Fruit fly (Drosophila melanogaster) whole organism, embryonic: ENCODE results near the gene CG4270.

Experiments used
- Bteb2 ChIP-seq: fragments of 200-800 bp; sonication (Bioruptor generic); optimal IDR thresholded peaks from 2 replicates; lab custom pipeline; 2016; ENCODE audit warnings: missing biosample characterization, missing genetic modification characterization
- CG10147 ChIP-seq: fragments of 200-800 bp; sonication (Bioruptor generic); optimal IDR thresholded peaks from 2 replicates; lab custom pipeline; 2019; ENCODE audit warnings: missing biosample characterization, mild to moderate bottlenecking, missing genetic modification characterization, moderate library complexity
- CG10979 ChIP-seq: fragments of 200-800 bp; sonication (Bioruptor generic); optimal IDR thresholded peaks from 2 replicates; lab custom pipeline; 2018; ENCODE audit warnings: missing biosample characterization, mild to moderate bottlenecking, missing genetic modification characterization, moderate library complexity
- CG13424 ChIP-seq: fragments of 200-800 bp; sonication (Bioruptor generic); optimal IDR thresholded peaks from 2 replicates; lab custom pipeline; 2019; ENCODE audit warnings: missing biosample characterization, mild to moderate bottlenecking, missing genetic modification characterization, moderate library complexity
- CG13624 ChIP-seq: fragments of 200-800 bp; sonication (Bioruptor generic); optimal IDR thresholded peaks from 2 replicates; lab custom pipeline; 2016; ENCODE audit warnings: missing biosample characterization, missing genetic modification characterization
- CG14710 ChIP-seq: fragments of 200-800 bp; sonication (Bioruptor generic); optimal IDR thresholded peaks from 3 replicates; lab custom pipeline; 2019; ENCODE audit warnings: missing biosample characterization, mild to moderate bottlenecking, missing genetic modification characterization, moderate library complexity
- CG16779 ChIP-seq: fragments of 200-800 bp; sonication (Bioruptor generic); IDR thresholded peaks from 2 replicates; pipeline ENCODE4 v1.3.6; 2022; ENCODE audit warnings: missing biosample characterization, missing genetic modification characterization
- CG17829 ChIP-seq: fragments of 200-800 bp; optimal IDR thresholded peaks from 2 replicates; lab custom pipeline; 2019; ENCODE audit warnings: missing biosample characterization, mild to moderate bottlenecking, missing genetic modification characterization, moderate library complexity
- CG18011 ChIP-seq: fragments of 200-800 bp; sonication (Bioruptor generic); optimal IDR thresholded peaks from 2 replicates; lab custom pipeline; 2017; ENCODE audit warnings: missing biosample characterization, missing genetic modification characterization, mild to moderate bottlenecking, moderate library complexity, missing genotype
- CG18262 ChIP-seq: fragments of 200-800 bp; optimal IDR thresholded peaks from 3 replicates; lab custom pipeline; 2019; ENCODE audit warnings: missing biosample characterization, mild to moderate bottlenecking, missing genetic modification characterization, moderate library complexity
- CG18599 ChIP-seq: fragments of 200-800 bp; sonication (Bioruptor generic); optimal IDR thresholded peaks from 3 replicates; lab custom pipeline; 2017; ENCODE audit warnings: missing biosample characterization, missing genetic modification characterization, mild to moderate bottlenecking, moderate library complexity, missing genetic modification reagents
- CG2712 ChIP-seq: fragments of 200-800 bp; optimal IDR thresholded peaks from 3 replicates; lab custom pipeline; 2019; ENCODE audit warnings: missing biosample characterization, mild to moderate bottlenecking, missing genetic modification characterization, moderate library complexity
- CG30020 ChIP-seq: fragments of 200-800 bp; optimal IDR thresholded peaks from 2 replicates; lab custom pipeline; 2019; ENCODE audit warnings: missing biosample characterization, mild to moderate bottlenecking, missing genetic modification characterization, moderate library complexity
- CG34376 ChIP-seq: fragments of 200-800 bp; sonication (Bioruptor generic); optimal IDR thresholded peaks from 2 replicates; lab custom pipeline; 2018; ENCODE audit warnings: missing biosample characterization, mild to moderate bottlenecking, missing genetic modification characterization
- CG3847 ChIP-seq: fragments of 200-800 bp; sonication (Bioruptor generic); IDR thresholded peaks from 2 replicates; pipeline ENCODE4 v1.3.6; 2022; ENCODE audit warnings: missing biosample characterization, missing genetic modification characterization
- CG4617 ChIP-seq: fragments of 200-800 bp; sonication (Bioruptor generic); optimal IDR thresholded peaks from 3 replicates; lab custom pipeline; 2016; ENCODE audit warnings: missing biosample characterization, missing genetic modification characterization, borderline replicate concordance
- CG7928 ChIP-seq: fragments of 200-800 bp; sonication (Bioruptor generic); optimal IDR thresholded peaks from 2 replicates; lab custom pipeline; 2017; ENCODE audit warnings: missing biosample characterization, mild to moderate bottlenecking, missing genetic modification characterization
- CG8290 ChIP-seq, 3 experiments: fragments of 200-800 bp; sonication (Bioruptor generic); optimal IDR thresholded peaks; 2 replicates each; lab custom pipeline; 2016 to 2019; ENCODE audit warnings: missing biosample characterization in 3 of 3, missing genetic modification characterization in 3 of 3, mild to moderate bottlenecking in 2 of 3, moderate library complexity in 1 of 3
- CHES-1-like ChIP-seq: fragments of 200-800 bp; sonication (Bioruptor generic); optimal IDR thresholded peaks from 2 replicates; lab custom pipeline; 2016; ENCODE audit warnings: missing biosample characterization, missing genetic modification characterization
- Chrac-16 ChIP-seq: fragments of 200-800 bp; sonication (Bioruptor generic); optimal IDR thresholded peaks from 3 replicates; lab custom pipeline; 2016; ENCODE audit warnings: missing biosample characterization, missing genetic modification characterization
- CkIIα-i1 ChIP-seq: fragments of 200-800 bp; sonication (Bioruptor generic); IDR thresholded peaks from 2 replicates; pipeline ENCODE4 v1.3.6; 2022; ENCODE audit warnings: missing biosample characterization, missing genetic modification characterization
- Doc3 ChIP-seq: fragments of 200-800 bp; sonication (Bioruptor generic); IDR thresholded peaks from 3 replicates; pipeline ENCODE4 v1.3.6; 2022; ENCODE audit warnings: missing biosample characterization, missing genetic modification characterization; ENCODE audit not compliant: partially characterized antibody
- E2f2 ChIP-seq: fragments of 200-800 bp; sonication (Bioruptor generic); IDR thresholded peaks from 2 replicates; pipeline ENCODE4 v1.3.6; 2022; ENCODE audit warnings: missing biosample characterization, missing genetic modification characterization
- Ets97D ChIP-seq: fragments of 200-800 bp; sonication (Bioruptor generic); optimal IDR thresholded peaks from 3 replicates; lab custom pipeline; 2016; ENCODE audit warnings: missing biosample characterization, missing genetic modification characterization
- Gsc ChIP-seq: fragments of 200-800 bp; sonication (Bioruptor generic); IDR thresholded peaks from 2 replicates; pipeline ENCODE4 v1.3.6; 2022; ENCODE audit warnings: missing biosample characterization, missing genetic modification characterization
- Hr51 ChIP-seq, 2 experiments: fragments of 200-800 bp; sonication (Bioruptor generic); optimal IDR thresholded peaks; 2 replicates in 1 of 2; 3 replicates in 1 of 2; lab custom pipeline; 2016 to 2018; ENCODE audit warnings: missing biosample characterization in 2 of 2, missing genetic modification characterization in 2 of 2, mild to moderate bottlenecking in 1 of 2, moderate library complexity in 1 of 2
- Hsf ChIP-seq: fragments of 200-800 bp; sonication (Bioruptor generic); optimal IDR thresholded peaks from 3 replicates; lab custom pipeline; 2016; ENCODE audit warnings: missing biosample characterization, missing genetic modification characterization
- Lpt ChIP-seq: fragments of >200 bp; optimal IDR thresholded peaks from 2 replicates; lab custom pipeline; 2018; ENCODE audit warnings: missing biosample characterization, missing genetic modification characterization
- Max ChIP-seq: fragments of 200-800 bp; sonication (Bioruptor generic); optimal IDR thresholded peaks from 2 replicates; lab custom pipeline; 2016; ENCODE audit warnings: missing biosample characterization, mild to moderate bottlenecking, missing genetic modification characterization
- NC2α ChIP-seq: fragments of 200-800 bp; sonication (Bioruptor generic); optimal IDR thresholded peaks from 2 replicates; lab custom pipeline; 2016; ENCODE audit warnings: missing biosample characterization, missing genetic modification characterization
- abd-A ChIP-seq: fragments of 200-800 bp; sonication (Bioruptor generic); optimal IDR thresholded peaks from 3 replicates; lab custom pipeline; 2019; ENCODE audit warnings: missing biosample characterization, mild to moderate bottlenecking, missing genetic modification characterization, moderate library complexity
- amos ChIP-seq: fragments of 200-800 bp; sonication (Bioruptor generic); IDR thresholded peaks from 2 replicates; pipeline ENCODE4 v1.3.6; 2022; ENCODE audit warnings: missing biosample characterization, missing genetic modification characterization; ENCODE audit not compliant: partially characterized antibody
- cad ChIP-seq: fragments of >200 bp; optimal IDR thresholded peaks from 2 replicates; lab custom pipeline; 2017; ENCODE audit warnings: missing biosample characterization, missing genetic modification characterization
- fru ChIP-seq: fragments of >200 bp; optimal IDR thresholded peaks from 2 replicates; lab custom pipeline; 2017
- hbn ChIP-seq: fragments of 200-800 bp; sonication (Bioruptor generic); IDR thresholded peaks from 2 replicates; pipeline ENCODE4 v1.3.6; 2022; ENCODE audit warnings: missing biosample characterization, missing genetic modification characterization; ENCODE audit not compliant: partially characterized antibody
- hkb ChIP-seq, 2 experiments: fragments of 200-800 bp in 1 of 2; fragments of >200 bp in 1 of 2; sonication (Bioruptor generic) in 1 of 2; IDR thresholded peaks in 1 of 2; optimal IDR thresholded peaks in 1 of 2; 2 replicates each; pipeline versions ENCODE4 v1.3.6 to Lab custom; 2017 to 2022; ENCODE audit warnings: missing biosample characterization in 1 of 2, missing genetic modification characterization in 1 of 2
- inv ChIP-seq: fragments of 200-800 bp; sonication (Bioruptor generic); IDR thresholded peaks from 2 replicates; pipeline ENCODE4 v1.3.6; 2022; ENCODE audit warnings: missing biosample characterization, missing genetic modification characterization; ENCODE audit not compliant: partially characterized antibody
- knrl ChIP-seq: fragments of 200-800 bp; sonication (Bioruptor generic); IDR thresholded peaks from 3 replicates; pipeline ENCODE4 v1.3.6; 2022; ENCODE audit warnings: missing biosample characterization, missing genetic modification characterization; ENCODE audit not compliant: partially characterized antibody
- odd ChIP-seq: fragments of 200-800 bp; sonication (Bioruptor generic); optimal IDR thresholded peaks from 2 replicates; lab custom pipeline; 2017; ENCODE audit warnings: missing biosample characterization, mild to moderate bottlenecking, missing genetic modification characterization
- phol ChIP-seq: fragments of 200-800 bp; sonication (Bioruptor generic); optimal IDR thresholded peaks from 3 replicates; lab custom pipeline; 2018; ENCODE audit warnings: missing biosample characterization, mild to moderate bottlenecking, missing genetic modification characterization, moderate library complexity
- pum ChIP-seq: fragments of 200-800 bp; sonication (Bioruptor generic); optimal IDR thresholded peaks from 2 replicates; lab custom pipeline; 2016; ENCODE audit warnings: missing biosample characterization, missing genetic modification characterization
- pzg ChIP-seq: fragments of 200-800 bp; sonication (Bioruptor generic); optimal IDR thresholded peaks from 3 replicates; lab custom pipeline; 2018; ENCODE audit warnings: missing biosample characterization, mild to moderate bottlenecking, missing genetic modification characterization, moderate library complexity
- run ChIP-seq: fragments of 200-800 bp; sonication (Bioruptor generic); optimal IDR thresholded peaks from 3 replicates; lab custom pipeline; 2018; ENCODE audit warnings: missing biosample characterization, mild to moderate bottlenecking, missing genetic modification characterization
- salm ChIP-seq: fragments of 200-800 bp; sonication (Bioruptor generic); optimal IDR thresholded peaks from 2 replicates; lab custom pipeline; 2018; ENCODE audit warnings: missing biosample characterization, mild to moderate bottlenecking, missing genetic modification characterization
- scrt ChIP-seq: fragments of 200-800 bp; sonication (Bioruptor generic); optimal IDR thresholded peaks from 2 replicates; lab custom pipeline; 2018; ENCODE audit warnings: missing biosample characterization, mild to moderate bottlenecking, missing genetic modification characterization, moderate library complexity
- yki ChIP-seq: fragments of >200 bp; optimal IDR thresholded peaks from 3 replicates; lab custom pipeline; 2018

Gene CG4270

dm6 chr2L:2214004-2214403 is 49.2 kb upstream of the CG4270 start, which contains the start of the genes Uch and CG34174 (continued):
- TF ChIP-seq amos (GFP tag; lab: Robert Waterston, UW) (peak; percentile 67; the same call in 1 of the 2 replicates), Gsc (GFP tag; lab: Robert Waterston, UW) (no peak), Bteb2 (GFP tag; lab: Kevin White, UChicago) (peak; percentile 3), hkb (optimal IDR thresholded peaks at IDR 0.05; lab: Kevin White, UChicago) (peak; percentile 74), hkb (GFP tag; IDR thresholded peaks at IDR 0.05; lab: Robert Waterston, UW) (no peak), CG8290 (GFP tag; optimal IDR thresholded peaks at IDR 0.05; lab: Kevin White, UChicago) (peak; percentile 96), CG8290 (tag; optimal IDR thresholded peaks at IDR 0.05; lab: Kevin White, UChicago) (peak; percentile 59 to 82), salm (tag; lab: Kevin White, UChicago) (no peak), CG30020 (tag; lab: Kevin White, UChicago) (peak; percentile 32), knrl (GFP tag; lab: Robert Waterston, UW) (peak; percentile 80), CG7928 (GFP tag; lab: Kevin White, UChicago) (no peak), Hr51 (GFP tag; optimal IDR thresholded peaks at IDR 0.05; lab: Kevin White, UChicago) (peak in 1 of 2 experiments; percentile 3), CG18262 (tag; lab: Kevin White, UChicago) (peak; percentile 28), fru (no peak), Max (GFP tag; lab: Kevin White, UChicago) (peak; percentile 20), CG34376 (peak; percentile 21), abd-A (tag; lab: Kevin White, UChicago) (peak; percentile 29), CG2712 (tag; lab: Kevin White, UChicago) (peak; percentile 23), NC2α (no peak), pzg (GFP tag; lab: Kevin White, UChicago) (peak; percentile 78), CG13624 (GFP tag; lab: Kevin White, UChicago) (peak; percentile 45), Hsf (peak; percentile 1), odd (GFP tag; lab: Kevin White, UChicago) (no peak), CG3847 (GFP tag; lab: Robert Waterston, UW) (peak; percentile 63), cad (GFP tag; lab: Kevin White, UChicago) (no peak), inv (GFP tag; lab: Robert Waterston, UW) (peak; percentile 46; the same call in 1 of the 2 replicates), scrt (GFP tag; lab: Kevin White, UChicago) (peak; percentile 12), Chrac-16 (GFP tag; lab: Kevin White, UChicago) (peak; percentile 5), CG18011 (GFP tag; lab: Kevin White, UChicago) (no peak), CG13424 (tag; lab: Kevin White, UChicago) (peak; percentile 37), CHES-1-like (GFP tag; lab: Kevin White, UChicago) (peak; percentile 75), hbn (peak; percentile 68), run (tag; lab: Kevin White, UChicago) (no peak), CkIIα-i1 (GFP tag; lab: Robert Waterston, UW) (no peak), CG14710 (tag; lab: Kevin White, UChicago) (peak; percentile 100), Lpt (GFP tag; lab: Kevin White, UChicago) (no peak), phol (peak; percentile 58), pum (no peak), yki (no peak), CG18599 (GFP tag; lab: Kevin White, UChicago) (peak; percentile 24), Ets97D (peak; percentile 65), CG4617 (GFP tag; lab: Kevin White, UChicago) (peak; percentile 42), CG17829 (tag; lab: Kevin White, UChicago) (peak; percentile 19), CG10147 (peak; percentile 45), Doc3 (GFP tag; lab: Robert Waterston, UW) (peak; percentile 72), CG10979 (tag; lab: Kevin White, UChicago) (peak; percentile 10), E2f2 (peak; percentile 18; the same call in 1 of the 2 replicates), CG16779 (GFP tag; lab: Robert Waterston, UW) (no peak)
